Worm (Caenorhabditis elegans) whole organism, L4 larva: ENCODE results near the gene ZK228.10.
A peak's percentile ranks its signal among the peaks of the same experiment; 100 is the strongest.

Experiments used
- D1046.2 ChIP-seq: fragments of 200-800 bp; sonication (Bioruptor generic); IDR thresholded peaks from 2 replicates; pipeline ENCODE4 v1.3.6; 2022; ENCODE audit warnings: missing genetic modification characterization, missing compliant biosample characterization
- F37D6.2 ChIP-seq: sonication (generic microtip); optimal IDR thresholded peaks from 2 replicates; lab custom pipeline; 2016; ENCODE audit warnings: mild to moderate bottlenecking, missing genetic modification characterization, missing compliant biosample characterization
- F44E2.7 ChIP-seq: fragments of 200-800 bp; sonication (Bioruptor generic); IDR thresholded peaks from 2 replicates; pipeline ENCODE4 v2.1.2; 2022; ENCODE audit warnings: missing genetic modification characterization, missing compliant biosample characterization
- F49E8.2 ChIP-seq: sonication (generic microtip); optimal IDR thresholded peaks from 2 replicates; lab custom pipeline; 2016; ENCODE audit warnings: missing compliant biosample characterization, mild to moderate bottlenecking, missing genetic modification characterization, borderline replicate concordance
- T26A8.4 ChIP-seq: fragments of 200-800 bp; sonication (Bioruptor generic); IDR thresholded peaks from 2 replicates; pipeline ENCODE4 v1.3.6; 2022; ENCODE audit warnings: missing genetic modification characterization, missing compliant biosample characterization
- Y5F2A.4 ChIP-seq: fragments of 200-800 bp; sonication (Bioruptor generic); optimal IDR thresholded peaks from 2 replicates; lab custom pipeline; 2018; ENCODE audit warnings: mild to moderate bottlenecking, missing genetic modification characterization, missing compliant biosample characterization
- aha-1 ChIP-seq: fragments of 150-350 bp; peaks from one replicate; lab custom pipeline; 2014; ENCODE audit warnings: missing biosample characterization, missing genetic modification characterization
- aly-2 ChIP-seq: sonication (generic microtip); optimal IDR thresholded peaks from 2 replicates; lab custom pipeline; 2018; ENCODE audit warnings: missing biosample characterization, missing genetic modification characterization
- ama-1 ChIP-seq: fragments of 150-350 bp; optimal IDR thresholded peaks from 2 replicates; lab custom pipeline; 2014; ENCODE audit warnings: inconsistent platforms, mixed read lengths
- ceh-20 ChIP-seq: fragments of 200-800 bp; sonication (Bioruptor generic); IDR thresholded peaks from 2 replicates; pipeline ENCODE4 v1.3.6; 2022; ENCODE audit warnings: missing genetic modification reagents, missing genetic modification characterization, missing compliant biosample characterization
- ceh-28 ChIP-seq: fragments of 150-350 bp; optimal IDR thresholded peaks from 2 replicates; lab custom pipeline; 2014; ENCODE audit warnings: missing biosample characterization, missing genetic modification reagents, missing genetic modification characterization
- ceh-32 ChIP-seq: sonication (generic microtip); optimal IDR thresholded peaks from 2 replicates; lab custom pipeline; 2016; ENCODE audit warnings: mild to moderate bottlenecking, missing genetic modification characterization, missing compliant biosample characterization; ENCODE audit not compliant: poor library complexity
- ctbp-1 ChIP-seq: fragments of 200-800 bp; sonication (Bioruptor generic); IDR thresholded peaks from 2 replicates; pipeline ENCODE4 v1.3.6; 2022; ENCODE audit warnings: missing genetic modification reagents, missing genetic modification characterization, missing compliant biosample characterization
- daf-16 ChIP-seq, 3 experiments: sonication (generic microtip); optimal IDR thresholded peaks; 2 replicates each; lab custom pipeline; 2016 to 2017; ENCODE audit warnings: missing genetic modification characterization in 3 of 3, missing genetic modification reagents in 3 of 3, mild to moderate bottlenecking in 2 of 3, missing compliant biosample characterization in 2 of 3, missing biosample characterization in 1 of 3, moderate library complexity in 1 of 3
- daf-19 ChIP-seq: fragments of 200-800 bp; sonication (Bioruptor generic); conservative IDR thresholded peaks from 2 replicates; pipeline ENCODE4 v1.3.6; 2022; ENCODE audit warnings: missing genetic modification characterization, missing compliant biosample characterization
- daf-8 ChIP-seq: fragments of 200-800 bp; sonication (Bioruptor generic); IDR thresholded peaks from 2 replicates; pipeline ENCODE4 v1.3.6; 2022; ENCODE audit warnings: missing genetic modification characterization, missing compliant biosample characterization
- dmd-9 ChIP-seq: fragments of 200-800 bp; sonication (Bioruptor generic); IDR thresholded peaks from 2 replicates; pipeline ENCODE4 v1.3.6; 2022; ENCODE audit warnings: missing genetic modification reagents, missing genetic modification characterization, missing compliant biosample characterization
- dve-1 ChIP-seq: sonication (generic microtip); optimal IDR thresholded peaks from 2 replicates; lab custom pipeline; 2017; ENCODE audit warnings: antibody characterized with exemption, mild to moderate bottlenecking, missing genetic modification characterization, missing compliant biosample characterization; ENCODE audit not compliant: insufficient read depth
- fkh-10 ChIP-seq: fragments of 150-350 bp; optimal IDR thresholded peaks from 2 replicates; lab custom pipeline; 2014; ENCODE audit warnings: missing biosample characterization, missing genetic modification reagents, missing genetic modification characterization
- hlh-30 ChIP-seq: sonication (generic microtip); optimal IDR thresholded peaks from 2 replicates; lab custom pipeline; 2017; ENCODE audit warnings: antibody characterized with exemption, mild to moderate bottlenecking, missing genetic modification characterization, missing compliant biosample characterization; ENCODE audit not compliant: insufficient read depth
- lin-1 ChIP-seq: fragments of 200-800 bp; sonication (Bioruptor generic); IDR thresholded peaks from 2 replicates; pipeline ENCODE4 v1.3.6; 2022; ENCODE audit warnings: missing genetic modification reagents, missing genetic modification characterization, missing compliant biosample characterization
- lin-39 ChIP-seq: fragments of 150-350 bp; optimal IDR thresholded peaks from 2 replicates; lab custom pipeline; 2014; ENCODE audit warnings: missing biosample characterization, missing genetic modification reagents, missing genetic modification characterization
- madf-9 ChIP-seq: fragments of 200-800 bp; sonication (Bioruptor generic); conservative IDR thresholded peaks from 2 replicates; pipeline ENCODE4 v1.3.6; 2022; ENCODE audit warnings: missing genetic modification reagents, missing genetic modification characterization, missing compliant biosample characterization
- mep-1 ChIP-seq: fragments of 150-350 bp; sonication (generic microtip); optimal IDR thresholded peaks from 3 replicates; lab custom pipeline; 2014; ENCODE audit warnings: missing biosample characterization, missing genetic modification characterization
- nhr-11 ChIP-seq: fragments of 150-350 bp; optimal IDR thresholded peaks from 2 replicates; lab custom pipeline; 2014; ENCODE audit warnings: missing biosample characterization, missing genetic modification characterization
- nhr-28 ChIP-seq: fragments of 150-350 bp; optimal IDR thresholded peaks from 2 replicates; lab custom pipeline; 2014; ENCODE audit warnings: missing biosample characterization, missing genetic modification characterization
- nhr-76 ChIP-seq: fragments of 150-350 bp; optimal IDR thresholded peaks from 2 replicates; lab custom pipeline; 2014; ENCODE audit warnings: missing biosample characterization, missing genetic modification characterization
- pha-4 ChIP-seq, 2 experiments: fragments of 150-350 bp in 1 of 2; fragments of 200-800 bp in 1 of 2; sonication (Bioruptor generic) in 1 of 2; IDR thresholded peaks in 1 of 2; optimal IDR thresholded peaks in 1 of 2; 2 replicates each; pipeline versions ENCODE4 v1.3.6 to Lab custom; 2014 to 2022; ENCODE audit warnings: missing genetic modification characterization in 2 of 2, missing genetic modification reagents in 2 of 2, missing biosample characterization in 1 of 2, missing compliant biosample characterization in 1 of 2
- php-3 ChIP-seq: fragments of 200-800 bp; sonication (Bioruptor generic); IDR thresholded peaks from 2 replicates; pipeline ENCODE4 v1.3.6; 2022; ENCODE audit warnings: missing genetic modification reagents, missing genetic modification characterization, missing compliant biosample characterization
- pqm-1 ChIP-seq: sonication (generic microtip); optimal IDR thresholded peaks from 2 replicates; lab custom pipeline; 2017; ENCODE audit warnings: missing biosample characterization, missing genetic modification characterization
- saeg-2 ChIP-seq: fragments of 200-800 bp; sonication (Bioruptor generic); IDR thresholded peaks from 2 replicates; pipeline ENCODE4 v1.3.6; 2022; ENCODE audit warnings: missing genetic modification reagents, missing genetic modification characterization, missing compliant biosample characterization
- set-16 ChIP-seq: fragments of 200-800 bp; sonication (Bioruptor generic); IDR thresholded peaks from 2 replicates; pipeline ENCODE4 v1.3.6; 2022; ENCODE audit warnings: missing genetic modification reagents, missing genetic modification characterization, missing compliant biosample characterization
- skn-1 ChIP-seq: fragments of 150-350 bp; optimal IDR thresholded peaks from 2 replicates; lab custom pipeline; 2014; ENCODE audit warnings: missing biosample characterization, missing genetic modification characterization
- unc-62 ChIP-seq, 3 experiments: fragments of 150-350 bp in 1 of 3; sonication (generic microtip); optimal IDR thresholded peaks in 2 of 3; peaks in 1 of 3; 1 replicate in 1 of 3; 2 replicates in 2 of 3; lab custom pipeline; 2014 to 2017; ENCODE audit warnings: missing biosample characterization in 3 of 3, missing genetic modification characterization in 3 of 3, missing genetic modification reagents in 3 of 3, missing genotype in 1 of 3
- vab-7 ChIP-seq: fragments of 200-800 bp; sonication (Bioruptor generic); IDR thresholded peaks from 2 replicates; pipeline ENCODE4 v1.3.6; 2022; ENCODE audit warnings: missing genetic modification reagents, missing genetic modification characterization, missing compliant biosample characterization
- zfp-3 ChIP-seq: fragments of 200-800 bp; sonication (Bioruptor generic); conservative IDR thresholded peaks from 2 replicates; pipeline ENCODE4 v1.3.6; 2022; ENCODE audit warnings: missing genetic modification reagents, missing genetic modification characterization, missing compliant biosample characterization
- zip-2 ChIP-seq: fragments of 150-350 bp; optimal IDR thresholded peaks from 2 replicates; lab custom pipeline; 2014; ENCODE audit warnings: missing biosample characterization, missing genetic modification characterization
- ztf-11 ChIP-seq: fragments of 150-350 bp; optimal IDR thresholded peaks from 2 replicates; lab custom pipeline; 2014; ENCODE audit warnings: missing biosample characterization, missing genetic modification characterization

Gene ZK228.10

ce11 chrV:18461200-18461728, 4.6 kb downstream of the ZK228.10 start, which contains the start of gene ZK228.3 (continued):
- TF ChIP-seq ztf-11 (tag; lab: Kevin White, UChicago): no peak

DNA sequence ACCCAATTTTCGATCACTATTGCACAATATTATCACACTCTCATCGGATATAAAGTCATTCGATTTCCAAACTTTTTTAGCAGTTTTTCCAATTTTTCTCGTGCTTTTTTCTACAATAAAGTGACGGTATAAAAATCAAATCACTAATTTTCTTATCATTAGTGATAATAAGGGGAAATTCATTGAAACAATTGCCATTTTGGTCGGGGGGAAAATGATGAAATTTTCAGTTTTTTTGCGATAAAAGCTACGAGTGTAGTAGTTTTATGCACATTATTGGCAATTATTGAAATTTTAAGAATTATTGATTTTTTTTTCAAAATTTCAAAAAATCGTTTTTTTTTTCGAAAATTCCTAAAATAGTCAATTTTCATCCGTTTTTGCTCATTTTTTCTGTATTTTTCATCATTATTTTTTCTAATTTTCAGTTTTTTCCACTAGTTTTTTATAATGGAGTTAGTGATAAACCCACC, 5.7 kb downstream of the ZK228.10 start, which contains the start of gene ZK228.4:
Gene ZK228.4 (plus strand): TSS at position 423 of the 473 bp plus-strand sequence.
- TF ChIP-seq vab-7 (GFP tag; lab: Robert Waterston, UW) (no peak), daf-8 (GFP tag; lab: Robert Waterston, UW) (no peak), daf-16 (GFP tag; optimal IDR thresholded peaks at IDR 0.05; lab: Kevin White, UChicago) (no peak), daf-16 (tag; optimal IDR thresholded peaks at IDR 0.05; lab: Kevin White, UChicago) (peak; percentile 18), pqm-1 (tag; lab: Kevin White, UChicago) (peak; percentile 70), nhr-28 (tag; lab: Kevin White, UChicago) (peak; percentile 54), set-16 (GFP tag; lab: Robert Waterston, UW) (no peak), php-3 (GFP tag; lab: Robert Waterston, UW) (0 out of 2 replicates have a peak, but pooled peaks have one; percentile 23), ceh-28 (tag; lab: Kevin White, UChicago) (no peak), D1046.2 (GFP tag; lab: Robert Waterston, UW) (no peak), dve-1 (tag; lab: Kevin White, UChicago) (peak; percentile 3), ama-1 (lab: Kevin White, UChicago) (no peak)

ce11 chrV:18468097-18468496, 11.4 kb downstream of the ZK228.10 start, which contains the start of gene ZK228.13:
Gene ZK228.13 (minus strand): TSS chrV:18468197.
- TF ChIP-seq daf-19 (GFP tag; lab: Robert Waterston, UW) (no peak), madf-9 (no peak), vab-7 (GFP tag; lab: Robert Waterston, UW) (no peak), skn-1 (tag; lab: Kevin White, UChicago) (no peak), lin-39 (tag; lab: Kevin White, UChicago) (no peak), fkh-10 (GFP tag; lab: Kevin White, UChicago) (no peak), F44E2.7 (GFP tag; lab: Robert Waterston, UW) (no peak), aly-2 (tag; lab: Kevin White, UChicago) (no peak), lin-1 (GFP tag; lab: Robert Waterston, UW) (no peak), F37D6.2 (no peak), F49E8.2 (tag; lab: Kevin White, UChicago) (no peak), ctbp-1 (GFP tag; lab: Robert Waterston, UW) (no peak), pha-4 (GFP tag; IDR thresholded peaks at IDR 0.05; lab: Robert Waterston, UW) (no peak), pha-4 (tag; optimal IDR thresholded peaks at IDR 0.05; lab: Kevin White, UChicago) (no peak), saeg-2 (GFP tag; lab: Robert Waterston, UW) (no peak), ceh-32 (no peak), ceh-28 (tag; lab: Kevin White, UChicago) (no peak), nhr-76 (no peak)
- TF ChIP-seq, all 104 proteins: peak for 0

DNA sequence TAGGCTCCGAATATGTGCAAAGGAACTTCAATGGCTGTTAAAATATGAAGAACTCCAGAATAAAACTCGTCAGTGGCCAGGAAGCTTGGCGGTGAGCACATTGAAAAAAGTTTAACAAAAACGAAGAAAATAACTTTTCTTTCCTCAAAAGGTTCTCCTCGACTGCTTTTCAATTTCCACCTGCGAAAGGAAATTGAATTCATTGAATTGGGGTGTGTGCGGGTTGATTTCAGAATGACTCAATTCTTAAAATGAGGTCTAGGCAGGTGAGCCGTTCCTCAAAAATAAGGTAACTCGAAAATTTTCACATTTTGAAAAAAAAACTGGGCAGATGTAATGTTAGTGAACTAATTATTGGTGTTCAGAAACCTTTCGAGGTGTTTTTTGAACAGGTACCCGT, 16.7 kb downstream of the ZK228.10 start, which contains the start of gene srh-182:
Gene srh-182 (minus strand): TSS at position 101 of the 400 bp plus-strand sequence.
- TF ChIP-seq skn-1 (tag; lab: Kevin White, UChicago): no peak
- TF ChIP-seq aha-1 (tag; lab: Kevin White, UChicago): peak; percentile 15

ce11 chrV:18474223-18474622, 17.5 kb downstream of the ZK228.10 start, which contains the start of gene srh-181:
Gene srh-181 (plus strand): TSS chrV:18474523.
- TF ChIP-seq dmd-9 (GFP tag; lab: Robert Waterston, UW) (no peak), ceh-32 (no peak), hlh-30 (tag; lab: Kevin White, UChicago) (no peak), zfp-3 (no peak), F44E2.7 (GFP tag; lab: Robert Waterston, UW) (no peak), mep-1 (no peak), nhr-11 (tag; lab: Kevin White, UChicago) (no peak), Y5F2A.4 (GFP tag; lab: Kevin White, UChicago) (no peak), unc-62 (GFP tag; optimal IDR thresholded peaks at IDR 0.05 in 1 of 2; lab: Kevin White, UChicago) (no peak), unc-62 (tag; optimal IDR thresholded peaks at IDR 0.05; lab: Kevin White, UChicago) (no peak), T26A8.4 (GFP tag; lab: Robert Waterston, UW) (no peak), zip-2 (tag; lab: Kevin White, UChicago) (no peak), ceh-20 (no peak)
